Worm (Caenorhabditis elegans) whole organism, dauer: ENCODE data around the gene F44D12.6.

Source experiments
- unc-62 ChIP-seq: sonication (generic microtip); optimal IDR thresholded peaks from 2 replicates; lab custom pipeline; 2017; ENCODE audit warnings: missing biosample characterization, missing genetic modification reagents, missing genetic modification characterization

The F44D12.6 gene

DNA sequence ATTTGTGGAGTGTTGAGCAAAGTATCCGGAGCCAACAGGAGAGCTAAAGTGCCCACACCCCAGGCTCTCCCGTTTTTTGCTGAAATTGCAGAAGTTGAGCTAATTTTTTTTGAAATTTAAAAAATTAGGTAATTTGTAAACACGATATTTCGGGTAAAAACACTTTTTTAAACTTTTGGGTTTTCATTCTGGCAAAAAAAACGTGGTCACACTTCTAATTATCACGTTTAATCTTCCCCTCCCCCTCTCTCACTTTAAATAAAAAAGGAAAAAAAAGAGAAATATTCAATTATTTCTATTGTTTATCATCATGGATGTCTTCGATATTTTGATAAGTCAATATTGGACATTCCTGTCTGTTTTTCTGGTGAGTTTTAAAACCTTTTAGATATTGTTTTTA is at the start of gene F44D12.6:
TSS of gene F44D12.6 (plus strand) at position 301 of the 400 bp plus-strand sequence.
- no peak for TF ChIP-seq unc-62 (GFP tag; lab: Kevin White, UChicago)

DNA sequence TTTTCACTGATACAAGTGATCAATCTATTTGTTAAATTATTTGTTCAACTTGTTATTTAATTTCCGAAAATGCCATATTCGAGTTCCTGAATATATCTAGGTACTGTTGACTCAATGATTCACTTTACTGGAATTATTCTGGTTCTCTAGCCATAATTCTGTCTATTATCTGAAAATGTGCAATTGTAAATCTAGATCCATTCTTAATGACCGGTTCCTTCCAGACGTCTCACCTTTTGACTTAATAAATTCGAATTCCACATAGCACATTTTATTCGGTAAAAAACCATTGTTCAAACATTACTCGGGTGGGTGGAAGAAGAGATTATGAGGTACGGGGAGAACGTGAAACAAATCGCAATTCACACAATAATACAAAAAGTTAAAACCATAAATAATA is 43.7 kb upstream of the F44D12.6 start:
- no peak for TF ChIP-seq unc-62 (GFP tag; lab: Kevin White, UChicago)

DNA sequence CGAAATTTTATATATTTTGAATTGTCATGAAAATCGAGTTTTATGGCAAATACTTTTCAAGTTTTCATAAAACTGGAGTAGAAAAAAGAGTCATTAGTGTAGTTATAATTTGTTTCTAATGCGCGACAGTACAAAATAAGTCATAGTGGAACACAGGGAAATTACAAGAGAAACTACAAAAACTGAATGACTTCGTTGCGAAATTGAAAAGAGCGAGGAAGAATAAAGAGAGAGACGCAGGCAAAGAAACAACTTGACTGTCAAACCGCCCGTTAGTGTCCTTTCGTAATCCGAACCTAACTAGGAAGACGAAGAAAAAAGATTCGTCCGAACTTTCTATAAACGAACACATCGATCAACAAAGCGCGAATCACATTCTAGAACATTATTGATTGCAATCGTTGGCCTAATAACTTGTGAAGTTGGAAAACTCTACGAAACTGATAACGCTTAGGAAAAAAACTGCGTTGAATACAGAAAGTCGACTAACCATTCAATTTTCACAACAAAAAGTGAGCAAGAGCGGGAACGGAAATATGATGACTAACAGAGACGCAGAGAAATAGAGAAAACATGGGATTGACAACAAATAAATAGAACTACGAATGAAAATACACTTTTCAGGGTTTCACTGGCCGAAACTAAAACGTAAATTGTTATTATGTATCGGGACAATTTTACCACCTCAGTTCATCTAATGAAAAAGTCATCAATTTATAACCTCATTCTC is 39.6 kb upstream of the F44D12.6 start:
- TF ChIP-seq unc-62 (GFP tag; lab: Kevin White, UChicago): no peak

DNA sequence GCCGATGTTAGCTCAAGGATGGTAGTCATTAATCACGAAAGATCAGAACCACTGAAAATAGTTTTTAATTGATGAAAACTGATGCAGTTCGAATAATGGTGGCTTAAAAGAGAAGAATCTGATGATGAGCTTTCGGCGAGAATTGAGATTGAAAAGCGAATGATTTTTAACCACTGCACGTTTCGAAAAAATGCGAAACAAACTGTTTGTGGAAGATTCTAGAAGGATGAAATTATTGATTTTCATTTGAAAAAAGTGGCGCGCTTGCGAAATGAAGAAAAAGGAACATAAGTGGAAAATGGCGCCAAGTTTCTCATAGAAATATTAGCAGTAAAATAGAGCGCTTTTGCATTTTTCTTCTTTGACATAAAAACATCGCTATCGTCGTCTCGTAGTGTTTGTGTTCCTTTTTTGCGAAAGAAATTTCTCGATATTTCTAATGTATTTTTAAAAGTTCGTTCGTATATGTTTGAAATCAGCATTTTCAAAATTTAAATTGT is 38.2 kb upstream of the F44D12.6 start, which contains the start of gene uba-1:
TSS of gene uba-1 (minus strand) at position 51 of the 500 bp plus-strand sequence.
- no peak for TF ChIP-seq unc-62 (GFP tag; lab: Kevin White, UChicago)

DNA sequence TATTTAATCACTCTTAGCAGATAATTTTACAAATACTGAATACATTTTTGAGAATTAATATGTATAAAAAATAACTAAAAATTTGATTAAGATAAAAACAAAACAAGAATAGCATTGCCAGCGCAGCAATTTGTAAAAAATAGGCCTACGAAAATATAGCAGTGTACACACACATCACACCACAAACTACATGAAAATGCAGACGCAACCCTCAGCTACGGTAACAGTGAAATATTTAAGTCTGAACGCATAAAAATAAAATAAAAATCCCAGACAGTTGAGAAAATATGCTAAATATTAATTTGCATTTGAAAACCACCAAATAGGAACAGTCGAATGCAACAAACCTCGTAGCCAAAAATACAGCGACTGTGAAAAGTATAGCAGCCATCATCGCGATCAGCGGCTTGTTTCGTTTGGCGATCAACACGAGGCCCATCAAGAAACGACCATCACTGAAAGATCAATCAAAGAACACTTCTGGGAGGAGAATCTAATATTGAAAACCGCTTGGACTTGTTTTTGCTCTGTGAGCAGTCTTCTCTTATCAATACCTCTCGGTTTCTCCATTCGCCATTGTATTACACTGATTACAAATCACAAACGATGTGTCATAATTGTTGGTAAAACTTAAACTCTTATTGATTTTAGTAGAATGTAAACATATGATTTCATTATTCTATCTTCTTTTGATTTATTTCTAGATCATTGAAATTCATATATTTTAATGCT is 34.5 kb upstream of the F44D12.6 start, which contains the start of gene pyp-1:
TSS of gene pyp-1 (minus strand) at position 439 of the 732 bp plus-strand sequence.
- TF ChIP-seq unc-62 (GFP tag; lab: Kevin White, UChicago): no peak

DNA sequence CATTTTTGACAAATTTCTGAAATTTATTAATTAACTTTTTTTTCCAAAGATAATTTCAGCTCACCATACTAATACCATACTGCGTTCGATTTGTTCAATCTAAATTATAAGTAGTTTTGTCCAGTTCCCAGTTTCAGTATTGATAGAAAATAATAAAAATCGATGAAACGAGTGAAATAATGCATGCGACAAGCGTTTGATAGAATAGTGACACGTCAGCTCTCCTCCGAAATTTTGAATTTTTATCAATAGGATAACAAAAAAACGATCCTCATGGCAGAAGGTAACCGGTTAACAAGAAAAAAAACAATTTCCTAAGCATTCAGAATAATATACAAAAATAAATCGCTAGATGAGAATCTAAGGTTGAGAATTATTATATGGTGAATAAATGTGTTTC is 31.4 kb upstream of the F44D12.6 start, which contains the start of gene C47E12.3:
TSS of gene C47E12.3 (minus strand) at position 101 of the 400 bp plus-strand sequence.
- TF ChIP-seq unc-62 (GFP tag; lab: Kevin White, UChicago): no peak

DNA sequence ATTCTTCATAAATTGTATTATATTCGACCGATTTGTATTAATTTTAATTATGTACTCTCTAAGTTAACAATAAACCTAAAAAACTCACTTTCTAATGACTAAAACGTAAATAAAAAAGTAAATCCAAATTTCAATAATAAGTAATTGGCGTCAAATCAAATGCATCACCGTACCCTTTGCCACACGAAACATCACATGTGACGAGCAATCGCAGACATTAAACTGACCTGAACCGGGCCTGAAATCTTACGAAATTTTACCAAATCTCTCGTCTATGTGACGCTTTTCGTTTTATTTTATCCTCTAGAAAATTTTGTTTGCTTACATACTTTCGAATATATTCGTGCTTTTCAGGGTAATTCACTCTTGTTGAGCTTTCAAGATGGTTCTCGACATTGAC is 29.8 kb upstream of the F44D12.6 start, which contains the start of the genes C47E12.2 and sars-1:
TSS of gene C47E12.2 (minus strand) at position 131 of the 400 bp plus-strand sequence.
TSS of gene sars-1 (plus strand) at position 355 of the 400 bp plus-strand sequence.
- TF ChIP-seq unc-62 (GFP tag; lab: Kevin White, UChicago): no peak

DNA sequence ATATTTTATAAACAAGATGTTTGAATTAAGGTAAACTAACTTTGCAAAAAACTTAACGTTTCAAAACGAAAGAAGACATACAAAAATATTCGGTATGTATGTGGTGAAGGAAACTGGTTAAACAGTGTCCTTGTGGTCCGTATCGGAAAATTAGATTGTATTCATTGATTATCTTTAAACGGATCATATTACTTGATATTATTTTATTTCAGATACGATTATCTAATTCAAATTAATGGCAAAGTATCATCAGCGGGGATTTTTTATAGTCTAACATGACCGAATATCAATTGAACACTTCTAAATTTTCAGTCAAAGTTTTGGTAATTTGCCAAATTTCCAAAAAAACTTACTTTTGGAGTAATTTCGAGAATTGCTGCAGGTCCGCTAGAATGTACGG is 26.4 kb upstream of the F44D12.6 start, which contains the start of gene C47E12.13:
TSS of gene C47E12.13 (minus strand) at position 101 of the 400 bp plus-strand sequence.
- no peak for TF ChIP-seq unc-62 (GFP tag; lab: Kevin White, UChicago)

DNA sequence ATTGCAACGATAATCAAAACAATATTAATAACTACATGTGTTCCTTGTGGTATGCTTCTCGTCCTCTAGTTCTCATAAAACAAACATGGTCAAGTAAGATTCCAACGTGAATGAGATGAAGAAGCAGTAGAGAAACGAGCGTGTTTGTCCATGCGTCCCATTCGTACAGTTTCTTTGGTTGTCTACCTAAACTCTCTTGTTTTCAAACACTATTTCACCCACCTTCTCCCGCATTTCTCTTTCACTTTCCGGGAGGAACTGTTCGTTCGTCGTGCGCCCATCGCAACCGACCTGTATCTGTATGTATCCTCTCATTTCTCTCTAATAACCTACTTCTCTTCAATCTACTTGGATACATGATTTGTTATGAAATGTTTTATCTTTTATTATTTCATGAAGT is 25.4 kb upstream of the F44D12.6 start:
- no peak for TF ChIP-seq unc-62 (GFP tag; lab: Kevin White, UChicago)

DNA sequence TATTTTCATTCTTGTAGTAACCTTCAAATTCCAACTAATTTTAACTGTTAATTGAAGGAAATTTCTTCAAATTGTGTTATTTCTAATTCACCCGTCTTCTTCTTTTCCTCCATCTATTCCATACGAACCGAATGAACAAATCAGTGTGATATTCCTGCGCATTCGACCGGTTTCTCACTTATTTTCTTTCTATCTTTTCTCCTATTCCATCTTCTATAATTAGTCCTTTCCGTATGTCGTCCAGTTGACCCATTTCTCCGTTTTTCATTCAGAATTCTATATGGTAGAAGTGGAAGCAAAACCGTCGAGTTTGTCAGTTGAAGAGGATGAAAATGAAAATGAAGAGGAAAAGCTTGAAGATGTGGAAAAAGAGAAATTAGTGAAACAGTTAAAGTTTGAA is 23.6 kb upstream of the F44D12.6 start, which contains the start of gene magu-4:
TSS of gene magu-4 (plus strand) at position 218 of the 400 bp plus-strand sequence.
- TF ChIP-seq unc-62 (GFP tag; lab: Kevin White, UChicago): no peak

DNA sequence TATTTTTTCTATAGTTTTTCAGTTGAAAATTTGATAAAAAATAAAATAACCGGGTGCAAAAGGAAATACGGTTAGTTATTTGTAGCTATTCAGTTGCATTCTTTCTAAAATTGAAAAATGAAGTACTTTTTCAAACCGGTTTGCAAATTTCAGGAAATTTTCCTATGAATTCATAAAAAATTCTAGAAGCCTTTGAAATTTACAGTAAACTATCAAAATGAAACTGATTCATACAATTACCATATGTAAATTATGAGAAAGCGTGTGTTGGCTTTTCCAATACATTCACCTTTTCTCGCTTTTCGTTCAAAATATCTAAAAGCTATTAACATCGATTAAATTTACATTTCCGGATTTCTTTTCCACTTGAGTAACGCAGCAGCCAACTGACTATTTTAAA is 16.2 kb upstream of the F44D12.6 start, which contains the start of gene ent-7:
TSS of gene ent-7 (plus strand) at position 301 of the 400 bp plus-strand sequence.
- no peak for TF ChIP-seq unc-62 (GFP tag; lab: Kevin White, UChicago)

DNA sequence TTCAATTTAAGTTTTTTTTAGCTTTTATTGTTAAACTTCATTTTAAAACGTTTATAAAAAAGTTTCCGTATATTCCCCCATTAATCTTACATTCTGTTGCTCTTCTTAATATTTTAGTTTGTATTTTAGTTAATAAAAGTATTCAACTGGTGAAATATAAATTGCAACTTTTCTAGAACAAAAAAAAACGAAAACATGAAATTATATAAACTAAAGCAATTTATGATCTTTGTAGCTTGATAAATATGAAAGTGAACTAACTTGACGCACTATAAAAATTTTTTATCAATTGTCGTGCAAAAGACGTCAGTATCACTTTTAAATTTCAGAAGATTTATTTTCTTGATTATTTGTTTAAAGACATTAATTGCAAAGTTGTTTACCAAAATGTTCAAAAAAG is 15.5 kb upstream of the F44D12.6 start, which contains the start of gene F44D12.2:
TSS of gene F44D12.2 (minus strand) at position 101 of the 400 bp plus-strand sequence.
- TF ChIP-seq unc-62 (GFP tag; lab: Kevin White, UChicago): no peak

DNA sequence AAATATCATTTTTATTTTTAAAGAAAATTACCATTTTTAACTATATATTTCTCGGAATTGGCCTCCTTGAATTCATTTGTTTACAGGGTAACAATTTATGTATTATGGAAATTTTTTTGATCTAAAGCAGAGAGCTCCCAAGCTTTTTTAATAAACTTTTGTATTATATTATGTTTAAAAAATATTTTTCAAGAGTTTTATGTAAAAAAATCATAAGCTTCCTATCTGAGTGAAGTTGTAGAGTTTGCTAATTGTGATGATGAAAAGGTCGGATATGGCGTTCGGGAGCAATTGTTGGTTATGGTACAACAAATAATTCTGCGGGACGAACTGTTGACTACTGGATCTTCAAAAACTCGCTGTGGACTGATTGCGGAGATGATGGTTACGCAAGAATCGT is 11.9 kb upstream of the F44D12.6 start, which contains the start of gene F44D12.19:
TSS of gene F44D12.19 (plus strand) at position 301 of the 400 bp plus-strand sequence.
- no peak for TF ChIP-seq unc-62 (GFP tag; lab: Kevin White, UChicago)

DNA sequence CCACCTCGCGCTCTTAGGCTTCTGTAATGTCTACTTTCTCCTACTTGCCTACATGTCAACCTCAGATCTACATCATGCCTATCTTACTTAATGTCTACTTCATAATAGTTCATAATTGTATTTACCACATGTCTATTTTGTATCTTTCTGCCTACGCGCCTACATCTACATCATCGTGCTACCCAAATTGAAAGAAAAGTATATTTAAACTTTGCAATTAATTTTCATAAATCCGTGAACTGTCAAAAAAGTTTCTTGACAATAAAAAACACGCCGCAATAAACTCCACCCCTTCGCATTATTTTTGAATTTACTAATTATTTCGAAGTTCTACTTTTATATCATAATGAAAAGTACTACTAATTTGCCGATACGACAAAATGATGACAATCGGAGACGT is 10.2 kb upstream of the F44D12.6 start, which contains the start of gene F44D12.8:
TSS of gene F44D12.8 (plus strand) at position 301 of the 400 bp plus-strand sequence.
- no peak for TF ChIP-seq unc-62 (GFP tag; lab: Kevin White, UChicago)

DNA sequence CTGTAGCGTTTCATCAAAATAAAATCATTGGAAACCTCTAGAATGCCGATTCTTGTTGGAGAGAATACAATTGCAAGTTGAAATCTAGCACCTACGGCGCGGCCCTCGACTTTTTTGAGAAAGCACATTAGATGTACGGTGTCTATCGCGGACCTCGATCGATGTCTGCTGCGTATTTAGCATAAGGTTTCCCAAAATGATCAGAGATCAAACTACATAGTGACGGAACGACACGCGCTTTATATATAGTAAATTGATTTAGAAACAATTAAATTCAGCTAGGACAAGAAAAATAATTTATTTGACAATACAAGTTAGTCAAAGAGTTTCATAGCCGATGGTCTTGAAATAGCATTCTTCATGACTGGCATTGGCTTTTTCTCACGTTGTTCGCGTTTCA is 7.0 kb upstream of the F44D12.6 start:
- no peak for TF ChIP-seq unc-62 (GFP tag; lab: Kevin White, UChicago)
